Worm (Caenorhabditis elegans): ENCODE measurements around the gene cpt-6.
A peak's percentile ranks its signal among the peaks of the same experiment; 100 is the strongest.

The cpt-6 gene

DNA sequence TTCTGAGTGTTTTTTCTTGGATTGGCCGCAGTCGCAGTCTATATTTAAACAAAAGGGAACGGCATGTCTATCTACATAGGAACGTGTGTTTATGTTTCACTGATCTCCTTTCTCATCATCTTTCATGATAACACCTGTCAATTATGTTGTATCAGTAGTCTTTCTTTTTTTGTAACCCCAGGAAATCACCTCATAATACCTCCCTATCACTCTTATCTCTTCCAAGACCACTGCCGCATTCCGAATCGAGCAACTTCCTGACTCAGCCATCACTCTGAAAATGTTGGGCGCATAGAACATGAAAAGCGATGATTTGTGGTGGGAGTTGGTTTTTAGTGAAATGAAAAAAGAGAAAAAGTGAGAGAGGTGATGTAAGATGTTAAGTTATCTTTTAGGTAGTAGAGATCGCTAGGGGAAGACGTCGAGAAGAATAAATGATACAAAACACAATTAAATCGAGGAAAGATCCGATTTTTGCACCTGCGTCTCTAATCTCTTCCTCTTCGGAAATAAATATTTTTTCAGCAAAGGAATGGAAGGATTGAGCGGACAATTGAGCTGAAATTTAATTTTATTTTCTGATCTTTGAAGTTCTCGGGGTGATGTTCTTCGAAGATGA lies 29.3 kb upstream of the cpt-6 start (continued):
- no peak for TF ChIP-seq zip-2 (tag; optimal IDR thresholded peaks at IDR 0.05)
- TF ChIP-seq spr-3 (GFP tag; optimal IDR thresholded peaks at IDR 0.05), result no peak
- no peak for TF ChIP-seq dmd-9 (GFP tag; IDR thresholded peaks at IDR 0.05)
- no peak for TF ChIP-seq dpl-1 (GFP tag; optimal IDR thresholded peaks at IDR 0.05)
- TF ChIP-seq ceh-20 (GFP tag; IDR thresholded peaks at IDR 0.05), result 0 out of 2 replicates have a peak, but pooled peaks have one; percentile 15
- no peak for TF ChIP-seq mdt-29 (GFP tag; IDR thresholded peaks at IDR 0.05)
- no peak for TF ChIP-seq ztf-11 (tag; optimal IDR thresholded peaks at IDR 0.05)
- TF ChIP-seq mxl-3 (GFP tag; optimal IDR thresholded peaks at IDR 0.05), result peak; percentile 50
- TF ChIP-seq aha-1 (tag), result no peak
- TF ChIP-seq ZK546.5 (tag; optimal IDR thresholded peaks at IDR 0.05), result no peak
- TF ChIP-seq skn-1 (tag; optimal IDR thresholded peaks at IDR 0.05), result no peak
- no peak for TF ChIP-seq ceh-82 (tag; optimal IDR thresholded peaks at IDR 0.05)
- TF ChIP-seq ctbp-1 (GFP tag; IDR thresholded peaks at IDR 0.05), result no peak
- TF ChIP-seq zfp-2 (tag; optimal IDR thresholded peaks at IDR 0.05), result no peak

DNA sequence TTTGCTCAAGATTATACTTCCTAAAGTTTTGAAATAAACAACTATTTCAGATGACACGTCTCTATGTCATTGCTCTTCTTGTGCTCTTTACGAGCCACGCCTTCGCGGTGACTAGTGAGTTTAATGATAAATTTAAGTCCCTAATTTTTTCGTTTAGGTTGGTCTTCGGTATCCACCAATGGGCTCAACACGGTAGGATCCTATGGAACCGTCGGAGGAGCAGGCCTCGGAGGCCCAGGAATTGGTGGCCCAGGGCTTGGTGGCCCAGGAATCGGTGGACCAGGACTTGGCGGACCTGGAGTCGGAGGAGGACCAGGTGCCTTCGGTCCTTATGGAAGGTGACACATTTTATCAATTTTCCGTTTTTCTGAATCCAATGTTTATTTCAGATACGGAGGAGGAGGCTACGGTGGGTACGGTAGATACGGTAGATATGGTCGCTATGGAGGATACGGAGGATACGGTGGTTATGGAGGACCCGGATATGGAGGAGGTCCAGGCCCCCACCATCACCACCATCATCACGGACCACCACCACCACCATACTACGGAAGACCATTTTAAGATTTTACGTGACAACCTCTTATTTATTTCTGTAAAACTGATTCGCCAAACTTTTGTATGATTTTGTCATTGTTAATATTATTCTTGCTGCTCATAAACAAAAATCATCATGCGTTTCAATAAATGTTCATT lies 26.8 kb upstream of the cpt-6 start, which contains the start of the genes F46E10.2 and F46E10.18:
TSS of gene F46E10.2 (plus strand) at position 51 of the 696 bp plus-strand sequence.
TSS of gene F46E10.18 (plus strand) at position 646 of the 696 bp plus-strand sequence.
- TF ChIP-seq egl-43 (GFP tag; IDR thresholded peaks at IDR 0.05), result peak; percentile 70
- no peak for TF ChIP-seq zfp-3 (GFP tag; conservative IDR thresholded peaks at IDR 0.05)
- TF ChIP-seq nhr-11 (tag; optimal IDR thresholded peaks at IDR 0.05), result no peak
- TF ChIP-seq ceh-82 (tag; optimal IDR thresholded peaks at IDR 0.05), result no peak
- TF ChIP-seq aha-1 (tag), result peak; percentile 5
- TF ChIP-seq unc-62 (GFP tag; optimal IDR thresholded peaks at IDR 0.05 in 1 of 2), result peak in 1 of 2 experiments; percentile 89
- no peak for TF ChIP-seq unc-62 (tag; optimal IDR thresholded peaks at IDR 0.05)
- TF ChIP-seq set-16 (GFP tag; IDR thresholded peaks at IDR 0.05), result peak; percentile 83
- TF ChIP-seq nhr-237 (tag; optimal IDR thresholded peaks at IDR 0.05), result no peak

DNA sequence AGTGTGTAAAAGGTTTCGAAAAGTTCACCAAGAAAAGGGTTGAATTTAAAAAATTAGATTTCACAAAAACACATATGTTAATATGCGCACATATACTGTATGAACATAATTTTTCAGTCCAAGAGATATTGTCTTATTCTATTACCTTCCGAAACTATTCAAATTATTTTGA lies 24.4 kb upstream of the cpt-6 start, which contains the start of gene F46E10.3:
TSS of gene F46E10.3 (plus strand) at position 73 of the 172 bp plus-strand sequence.
- TF ChIP-seq arid-1 (GFP tag; conservative IDR thresholded peaks at IDR 0.05) (no peak), mes-2 (tag; optimal IDR thresholded peaks at IDR 0.05; ENCODE audit: poor library complexity, severe bottlenecking) (no peak), snpc-4 (tag; optimal IDR thresholded peaks at IDR 0.05) (no peak), dmd-8 (GFP tag; IDR thresholded peaks at IDR 0.05) (no peak), T20F7.1 (GFP tag; optimal IDR thresholded peaks at IDR 0.05) (no peak)

DNA sequence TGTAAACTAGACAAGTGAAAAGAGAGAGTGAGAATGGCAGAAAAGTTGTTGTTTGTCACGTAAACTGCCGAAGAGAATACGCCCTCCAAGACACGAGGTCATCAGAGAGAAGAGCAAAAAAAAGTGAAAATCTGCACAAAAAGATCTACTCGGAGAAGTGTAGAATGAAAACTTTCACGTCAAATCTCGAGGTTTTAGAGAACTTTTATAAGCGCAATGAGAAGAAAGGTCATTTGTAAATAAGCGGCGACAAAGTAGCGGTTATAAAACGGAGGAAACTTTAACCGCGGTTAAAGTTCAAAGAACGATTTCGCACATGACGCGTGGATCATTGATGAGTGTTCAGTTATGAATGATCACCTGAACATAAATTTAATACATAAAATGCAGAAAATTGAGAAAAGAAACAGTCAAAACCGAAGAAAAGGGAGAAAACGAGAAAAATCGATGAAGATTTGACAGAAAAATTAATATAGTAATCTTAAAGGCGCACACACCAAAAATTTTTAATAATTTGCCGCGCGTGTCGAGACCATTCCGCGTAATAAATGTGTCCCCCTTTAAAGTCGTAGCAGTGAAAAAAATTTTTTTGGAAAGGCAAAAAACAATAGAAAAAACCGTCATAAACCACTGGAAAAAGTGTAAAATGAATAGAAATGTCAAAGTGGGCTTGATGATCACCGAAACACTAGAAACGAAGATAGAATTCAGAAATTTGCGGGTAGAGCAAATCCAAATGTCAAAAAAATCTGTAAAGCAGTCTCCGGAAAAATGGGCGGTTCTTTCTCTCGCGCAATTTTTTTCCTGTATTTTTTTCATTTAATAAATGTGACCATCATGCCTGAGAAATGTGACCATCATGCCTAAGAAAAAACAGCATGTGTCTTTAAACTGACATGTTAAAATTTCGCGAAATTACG lies 23.8 kb upstream of the cpt-6 start:
- no peak for TF ChIP-seq zip-2 (tag; optimal IDR thresholded peaks at IDR 0.05)
- peak; percentile 8 for TF ChIP-seq lin-13 (GFP tag; optimal IDR thresholded peaks at IDR 0.05)
- TF ChIP-seq ctbp-1 (GFP tag; IDR thresholded peaks at IDR 0.05), result 0 out of 2 replicates have a peak, but pooled peaks have one; percentile 21
- TF ChIP-seq cey-2 (tag; optimal IDR thresholded peaks at IDR 0.05; ENCODE audit: borderline replicate concordance, insufficient read depth), result peak; percentile 47
- TF ChIP-seq ces-1 (GFP tag; optimal IDR thresholded peaks at IDR 0.05), result no peak
- 0 out of 2 replicates have a peak, but pooled peaks have one; percentile 18 for TF ChIP-seq php-3 (GFP tag; IDR thresholded peaks at IDR 0.05)
- no peak for TF ChIP-seq daf-16 (GFP tag; optimal IDR thresholded peaks at IDR 0.05)
- TF ChIP-seq daf-16 (tag; optimal IDR thresholded peaks at IDR 0.05), result peak; percentile 10
- peak; percentile 93 for TF ChIP-seq hlh-30 (tag; optimal IDR thresholded peaks at IDR 0.05; ENCODE audit: insufficient read depth)
- peak; percentile 40 for TF ChIP-seq dmd-6 (GFP tag; IDR thresholded peaks at IDR 0.05)
- TF ChIP-seq set-16 (GFP tag; IDR thresholded peaks at IDR 0.05), result no peak
- TF ChIP-seq D1046.2 (GFP tag; IDR thresholded peaks at IDR 0.05), result no peak
- no peak for TF ChIP-seq ceh-28 (tag; optimal IDR thresholded peaks at IDR 0.05)
- TF ChIP-seq unc-62 (GFP tag; optimal IDR thresholded peaks at IDR 0.05 in 1 of 2), result peak in 1 of 2 experiments; percentile 98
- TF ChIP-seq unc-62 (tag; optimal IDR thresholded peaks at IDR 0.05), result no peak
- TF ChIP-seq snpc-1.2 (GFP tag; IDR thresholded peaks at IDR 0.05), result no peak
- TF ChIP-seq lin-38 (GFP tag; IDR thresholded peaks at IDR 0.05), result no peak
- peak; percentile 56 for TF ChIP-seq hlh-11 (tag; optimal IDR thresholded peaks at IDR 0.05)
- peak; percentile 64 for TF ChIP-seq nhr-6 (tag; optimal IDR thresholded peaks at IDR 0.05)
- peak in 1 of 2 experiments; percentile 68 for TF ChIP-seq lsy-2 (tag; optimal IDR thresholded peaks at IDR 0.05)
- peak; percentile 38 for TF ChIP-seq nhr-28 (tag; optimal IDR thresholded peaks at IDR 0.05)
- peak in 1 of 2 experiments; percentile 63 for TF ChIP-seq mdl-1 (tag; optimal IDR thresholded peaks at IDR 0.05)

All from whole organism, L4 larva.